Worm (Caenorhabditis elegans): ENCODE data around the gene C27D9.1.

C27D9.1 gene

ce11 chrII:4747063-4747462 lies 6.2 kb upstream of the C27D9.1 start:
- TF ChIP-seq ceh-39 (tag; optimal IDR thresholded peaks at IDR 0.05) (no peak), nhr-237 (tag; optimal IDR thresholded peaks at IDR 0.05) (no peak), tbx-8 (GFP tag; optimal IDR thresholded peaks at IDR 0.05) (no peak), cnd-1 (tag; optimal IDR thresholded peaks at IDR 0.05) (no peak), ham-2 (GFP tag; optimal IDR thresholded peaks at IDR 0.05) (no peak), zip-8 (tag; optimal IDR thresholded peaks at IDR 0.05) (no peak), elt-3 (tag; optimal IDR thresholded peaks at IDR 0.05) (no peak), M03D4.4 (tag; optimal IDR thresholded peaks at IDR 0.05) (no peak), unc-62 (GFP tag; optimal IDR thresholded peaks at IDR 0.05) (no peak), drap-1 (GFP tag; optimal IDR thresholded peaks at IDR 0.05) (no peak), lin-32 (GFP tag; optimal IDR thresholded peaks at IDR 0.05) (no peak), nhr-28 (tag; optimal IDR thresholded peaks at IDR 0.05) (no peak), nhr-2 (tag; optimal IDR thresholded peaks at IDR 0.05) (no peak), elt-1 (tag; optimal IDR thresholded peaks at IDR 0.05; ENCODE audit: borderline replicate concordance, insufficient read depth) (no peak), unc-39 (tag; optimal IDR thresholded peaks at IDR 0.05) (no peak), flh-1 (GFP tag; optimal IDR thresholded peaks at IDR 0.05) (no peak)

ce11 chrII:4747697-4748096 lies 5.5 kb upstream of the C27D9.1 start:
- TF ChIP-seq nhr-12 (tag; optimal IDR thresholded peaks at IDR 0.05) (no peak), hlh-1 (tag; optimal IDR thresholded peaks at IDR 0.05) (no peak), nhr-28 (tag; optimal IDR thresholded peaks at IDR 0.05) (no peak), sem-2 (GFP tag; optimal IDR thresholded peaks at IDR 0.05) (no peak), mls-2 (tag; optimal IDR thresholded peaks at IDR 0.05) (no peak), lin-13 (tag; optimal IDR thresholded peaks at IDR 0.05) (no peak), ces-1 (GFP tag; optimal IDR thresholded peaks at IDR 0.05) (no peak), mep-1 (tag; optimal IDR thresholded peaks at IDR 0.05) (no peak), ham-2 (GFP tag; optimal IDR thresholded peaks at IDR 0.05) (no peak), unc-39 (tag; optimal IDR thresholded peaks at IDR 0.05) (no peak), flh-1 (GFP tag; optimal IDR thresholded peaks at IDR 0.05) (no peak), ztf-11 (tag; optimal IDR thresholded peaks at IDR 0.05) (no peak), snpc-4 (tag; optimal IDR thresholded peaks at IDR 0.05) (no peak), mab-5 (tag; optimal IDR thresholded peaks at IDR 0.05) (no peak)

- TF ChIP-seq nhr-28 (tag; optimal IDR thresholded peaks at IDR 0.05) (no peak), ceh-39 (tag; optimal IDR thresholded peaks at IDR 0.05) (no peak), ceh-43 (GFP tag; optimal IDR thresholded peaks at IDR 0.05) (no peak), nhr-12 (tag; optimal IDR thresholded peaks at IDR 0.05) (no peak), unc-39 (tag; optimal IDR thresholded peaks at IDR 0.05) (no peak), nhr-237 (tag; optimal IDR thresholded peaks at IDR 0.05) (no peak), elt-3 (tag; optimal IDR thresholded peaks at IDR 0.05) (no peak), unc-120 (tag; optimal IDR thresholded peaks at IDR 0.05; ENCODE audit: poor library complexity, severe bottlenecking) (no peak), sem-2 (GFP tag; optimal IDR thresholded peaks at IDR 0.05) (no peak), nhr-2 (tag; optimal IDR thresholded peaks at IDR 0.05) (no peak), mep-1 (tag; optimal IDR thresholded peaks at IDR 0.05) (no peak), M03D4.4 (tag; optimal IDR thresholded peaks at IDR 0.05) (no peak), flh-1 (GFP tag; optimal IDR thresholded peaks at IDR 0.05) (no peak), bed-3 (GFP tag; optimal IDR thresholded peaks at IDR 0.05) (no peak), mls-2 (tag; optimal IDR thresholded peaks at IDR 0.05) (no peak), ceh-83 (GFP tag; optimal IDR thresholded peaks at IDR 0.05) (no peak)
Observed at ce11 chrII:4748374-4748773, 4.8 kb upstream of the C27D9.1 start.

- no peak for TF ChIP-seq nhr-2 (tag; optimal IDR thresholded peaks at IDR 0.05)
- no peak for TF ChIP-seq unc-62 (GFP tag; optimal IDR thresholded peaks at IDR 0.05)
- TF ChIP-seq elt-3 (tag; optimal IDR thresholded peaks at IDR 0.05) = no peak
- no peak for TF ChIP-seq sptf-1 (tag; optimal IDR thresholded peaks at IDR 0.05)
- TF ChIP-seq M03D4.4 (tag; optimal IDR thresholded peaks at IDR 0.05) = no peak
- TF ChIP-seq unc-39 (tag; optimal IDR thresholded peaks at IDR 0.05) = no peak
- no peak for TF ChIP-seq flh-1 (GFP tag; optimal IDR thresholded peaks at IDR 0.05)
- no peak for TF ChIP-seq mls-2 (tag; optimal IDR thresholded peaks at IDR 0.05)
- no peak for TF ChIP-seq ham-2 (GFP tag; optimal IDR thresholded peaks at IDR 0.05)
Observed at ce11 chrII:4749581-4749980, 3.6 kb upstream of the C27D9.1 start, which contains the start of gene F41C3.2. TSS of gene F41C3.2 (plus strand) at chrII:4749968.

- no peak for TF ChIP-seq hlh-1 (tag; optimal IDR thresholded peaks at IDR 0.05)
- TF ChIP-seq lin-32 (GFP tag; optimal IDR thresholded peaks at IDR 0.05) = no peak
- TF ChIP-seq mls-2 (tag; optimal IDR thresholded peaks at IDR 0.05) = no peak
- TF ChIP-seq snpc-4 (tag; optimal IDR thresholded peaks at IDR 0.05) = no peak
- TF ChIP-seq drap-1 (GFP tag; optimal IDR thresholded peaks at IDR 0.05) = no peak
- TF ChIP-seq pha-4 (tag; optimal IDR thresholded peaks at IDR 0.05) = no peak
- no peak for TF ChIP-seq ceh-39 (tag; optimal IDR thresholded peaks at IDR 0.05)
- TF ChIP-seq bed-3 (GFP tag; optimal IDR thresholded peaks at IDR 0.05) = no peak
- no peak for TF ChIP-seq zip-8 (tag; optimal IDR thresholded peaks at IDR 0.05)
- no peak for TF ChIP-seq ham-2 (GFP tag; optimal IDR thresholded peaks at IDR 0.05)
- TF ChIP-seq ces-1 (GFP tag; optimal IDR thresholded peaks at IDR 0.05) = no peak
- TF ChIP-seq ztf-11 (tag; optimal IDR thresholded peaks at IDR 0.05) = no peak
Observed at ce11 chrII:4752257-4752728, 920 bp upstream of the C27D9.1 start, which contains the start of gene F41C3.1. TSS of gene F41C3.1 (plus strand) at chrII:4752307.
